Worm (Caenorhabditis elegans) whole organism, midembryonic: ENCODE results near the gene C02D5.2.
A peak's percentile ranks its signal among the peaks of the same experiment; 100 is the strongest.

Source experiments
- T22C8.4 ChIP-seq: fragments of 200-800 bp; sonication (Bioruptor generic); IDR thresholded peaks from 2 replicates; pipeline ENCODE4 v1.3.6; 2022; ENCODE audit warnings: missing genetic modification characterization, missing compliant biosample characterization
- cog-1 ChIP-seq: sonication (generic microtip); optimal IDR thresholded peaks from 2 replicates; lab custom pipeline; 2016; ENCODE audit warnings: missing genetic modification characterization, missing compliant biosample characterization
- flt-1 ChIP-seq: fragments of 200-800 bp; sonication (Bioruptor generic); IDR thresholded peaks from 2 replicates; pipeline ENCODE4 v1.3.6; 2022; ENCODE audit warnings: missing genetic modification characterization, missing compliant biosample characterization
- klf-2 ChIP-seq: fragments of 200-800 bp; sonication (Bioruptor generic); conservative IDR thresholded peaks from 2 replicates; pipeline ENCODE4 v1.3.6; 2022; ENCODE audit warnings: missing genetic modification reagents, missing genetic modification characterization, missing compliant biosample characterization
- med-1 ChIP-seq: sonication (generic microtip); optimal IDR thresholded peaks from 2 replicates; lab custom pipeline; 2017; ENCODE audit warnings: missing genetic modification characterization, mild to moderate bottlenecking, missing compliant biosample characterization, antibody characterized with exemption, missing genetic modification reagents; ENCODE audit not compliant: insufficient read depth
- ref-1 ChIP-seq: fragments of 200-800 bp; sonication (Bioruptor generic); conservative IDR thresholded peaks from 2 replicates; pipeline ENCODE4 v1.3.6; 2022; ENCODE audit warnings: missing genetic modification reagents, missing genetic modification characterization, missing compliant biosample characterization
- tab-1 ChIP-seq: fragments of 200-800 bp; sonication (Bioruptor generic); IDR thresholded peaks from 2 replicates; pipeline ENCODE4 v1.3.6; 2022; ENCODE audit warnings: missing genetic modification characterization, missing compliant biosample characterization
- ztf-23 ChIP-seq: fragments of 200-800 bp; sonication (Bioruptor generic); IDR thresholded peaks from 2 replicates; pipeline ENCODE4 v1.3.6; 2022; ENCODE audit warnings: missing genetic modification reagents, missing genetic modification characterization, missing compliant biosample characterization
- ztf-29 ChIP-seq: fragments of 200-800 bp; sonication (Bioruptor generic); IDR thresholded peaks from 2 replicates; pipeline ENCODE4 v1.3.6; 2022; ENCODE audit warnings: missing genetic modification reagents, missing genetic modification characterization, missing compliant biosample characterization

The C02D5.2 gene

DNA sequence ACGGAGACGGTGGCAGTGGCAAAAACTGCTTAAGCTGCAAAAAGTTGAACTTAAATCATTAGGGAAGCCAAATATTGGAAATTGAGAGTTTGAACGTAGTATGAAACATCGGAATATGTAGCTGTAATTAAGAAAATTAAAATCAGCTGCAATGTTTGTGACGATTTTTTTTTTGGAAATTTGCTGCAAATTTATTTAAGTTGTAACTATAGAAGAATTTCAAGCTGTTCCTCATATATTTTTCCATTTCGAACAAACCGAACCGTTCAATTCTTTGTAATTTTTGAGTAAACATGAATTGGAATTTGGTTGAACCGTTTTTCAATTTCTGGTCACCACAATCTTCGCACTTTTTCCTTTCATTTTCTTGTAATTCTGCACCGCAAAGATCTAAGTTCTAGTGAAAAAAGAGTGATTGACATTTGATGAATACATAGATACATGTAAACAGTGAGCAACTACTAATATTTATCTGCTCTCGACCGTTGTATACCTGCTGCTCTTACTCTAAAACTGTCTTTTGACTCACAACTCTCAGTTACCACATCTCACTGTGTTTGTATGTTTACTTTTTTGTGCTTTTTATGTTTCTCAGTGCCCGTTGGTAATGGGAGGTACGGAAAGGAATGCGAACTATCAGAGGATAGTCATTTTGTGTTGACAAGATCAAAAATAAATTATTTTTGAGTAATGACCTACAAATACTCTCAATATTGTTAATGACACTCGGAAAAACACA lies 35.3 kb upstream of the C02D5.2 start:
- TF ChIP-seq med-1: no peak
- no peak for TF ChIP-seq klf-2
- no peak for TF ChIP-seq ref-1 (GFP tag; lab: Robert Waterston, UW)
- no peak for TF ChIP-seq flt-1 (GFP tag; lab: Robert Waterston, UW)
- no peak for TF ChIP-seq cog-1
- TF ChIP-seq tab-1 (GFP tag; lab: Robert Waterston, UW): no peak
- no peak for TF ChIP-seq T22C8.4 (GFP tag; lab: Robert Waterston, UW)

ce11 chrIII:8524773-8525172 lies 32.4 kb upstream of the C02D5.2 start, which contains the start of gene idpp-15:
TSS of gene idpp-15 (plus strand) at chrIII:8525073.
- no peak for TF ChIP-seq ztf-29 (GFP tag; lab: Robert Waterston, UW)
- TF ChIP-seq T22C8.4 (GFP tag; lab: Robert Waterston, UW): no peak
- no peak for TF ChIP-seq med-1
- TF ChIP-seq ztf-23 (GFP tag; lab: Robert Waterston, UW): no peak
- no peak for TF ChIP-seq flt-1 (GFP tag; lab: Robert Waterston, UW)
- TF ChIP-seq ref-1 (GFP tag; lab: Robert Waterston, UW): no peak
- no peak for TF ChIP-seq klf-2
- no peak for TF ChIP-seq cog-1
- no peak for TF ChIP-seq tab-1 (GFP tag; lab: Robert Waterston, UW)

- TF ChIP-seq cog-1 (no peak), ztf-23 (GFP tag; lab: Robert Waterston, UW) (no peak), ref-1 (GFP tag; lab: Robert Waterston, UW) (no peak), T22C8.4 (GFP tag; lab: Robert Waterston, UW) (no peak), tab-1 (GFP tag; lab: Robert Waterston, UW) (0 out of 2 replicates have a peak, but pooled peaks have one; percentile 46), flt-1 (GFP tag; lab: Robert Waterston, UW) (no peak), klf-2 (0 out of 2 replicates have a peak, but pooled peaks have one; percentile 48), ztf-29 (GFP tag; lab: Robert Waterston, UW) (no peak), med-1 (no peak)
These were observed 28.1 kb upstream of the C02D5.2 start for ce11 chrIII:8529002-8529401.

- TF ChIP-seq T22C8.4 (GFP tag; lab: Robert Waterston, UW) (no peak), tab-1 (GFP tag; lab: Robert Waterston, UW) (no peak), ztf-29 (GFP tag; lab: Robert Waterston, UW) (no peak), flt-1 (GFP tag; lab: Robert Waterston, UW) (no peak), ztf-23 (GFP tag; lab: Robert Waterston, UW) (no peak), med-1 (no peak), ref-1 (GFP tag; lab: Robert Waterston, UW) (no peak), klf-2 (no peak), cog-1 (no peak)
These were observed 27.4 kb upstream of the C02D5.2 start, which contains the start of gene ZC21.10 for ce11 chrIII:8529772-8530171. TSS of gene ZC21.10 (plus strand) at chrIII:8530072.

DNA sequence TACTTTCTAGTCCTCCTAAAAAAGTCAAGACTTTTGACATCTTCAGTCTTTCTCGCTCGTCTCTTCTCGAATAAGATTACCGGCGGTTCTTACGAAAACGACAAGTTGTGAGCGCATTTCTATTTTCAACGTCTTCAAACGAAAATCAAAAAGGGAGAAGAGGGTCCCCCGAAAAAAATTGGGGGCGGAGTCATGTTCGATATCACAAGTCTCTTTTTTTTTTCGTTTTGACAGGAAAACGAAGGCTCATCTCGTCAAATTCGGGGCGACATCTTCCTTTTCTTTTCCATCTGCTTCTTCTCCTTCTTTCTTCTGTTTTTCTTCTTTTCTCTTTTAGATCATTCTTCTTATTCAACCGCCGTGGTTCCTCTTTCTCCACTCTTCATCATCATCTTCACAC lies 23.2 kb upstream of the C02D5.2 start:
- TF ChIP-seq ztf-29 (GFP tag; lab: Robert Waterston, UW) (no peak), T22C8.4 (GFP tag; lab: Robert Waterston, UW) (no peak), ref-1 (GFP tag; lab: Robert Waterston, UW) (no peak), flt-1 (GFP tag; lab: Robert Waterston, UW) (no peak), tab-1 (GFP tag; lab: Robert Waterston, UW) (no peak), ztf-23 (GFP tag; lab: Robert Waterston, UW) (no peak), klf-2 (no peak), cog-1 (no peak), med-1 (no peak)

- TF ChIP-seq klf-2 (no peak), ztf-29 (GFP tag; lab: Robert Waterston, UW) (no peak), med-1 (no peak), ztf-23 (GFP tag; lab: Robert Waterston, UW) (no peak), T22C8.4 (GFP tag; lab: Robert Waterston, UW) (no peak), flt-1 (GFP tag; lab: Robert Waterston, UW) (no peak), ref-1 (GFP tag; lab: Robert Waterston, UW) (no peak), cog-1 (no peak), tab-1 (GFP tag; lab: Robert Waterston, UW) (no peak)
These were observed 22.4 kb upstream of the C02D5.2 start, which contains the start of gene trp-1 for ce11 chrIII:8534647-8535181. TSS of gene trp-1 (plus strand) at chrIII:8535131.

ce11 chrIII:8535445-8535844 lies 21.7 kb upstream of the C02D5.2 start:
- TF ChIP-seq cog-1 (no peak), flt-1 (GFP tag; lab: Robert Waterston, UW) (no peak), ref-1 (GFP tag; lab: Robert Waterston, UW) (no peak), ztf-23 (GFP tag; lab: Robert Waterston, UW) (no peak), ztf-29 (GFP tag; lab: Robert Waterston, UW) (no peak), med-1 (no peak), klf-2 (no peak)

- TF ChIP-seq ztf-29 (GFP tag; lab: Robert Waterston, UW) (no peak), tab-1 (GFP tag; lab: Robert Waterston, UW) (no peak), med-1 (no peak), cog-1 (no peak), ztf-23 (GFP tag; lab: Robert Waterston, UW) (no peak), flt-1 (GFP tag; lab: Robert Waterston, UW) (no peak), klf-2 (no peak), T22C8.4 (GFP tag; lab: Robert Waterston, UW) (no peak)
These were observed 11.6 kb upstream of the C02D5.2 start, which contains the start of gene ZC21.6 for ce11 chrIII:8545515-8545914. TSS of gene ZC21.6 (minus strand) at chrIII:8545615.

DNA sequence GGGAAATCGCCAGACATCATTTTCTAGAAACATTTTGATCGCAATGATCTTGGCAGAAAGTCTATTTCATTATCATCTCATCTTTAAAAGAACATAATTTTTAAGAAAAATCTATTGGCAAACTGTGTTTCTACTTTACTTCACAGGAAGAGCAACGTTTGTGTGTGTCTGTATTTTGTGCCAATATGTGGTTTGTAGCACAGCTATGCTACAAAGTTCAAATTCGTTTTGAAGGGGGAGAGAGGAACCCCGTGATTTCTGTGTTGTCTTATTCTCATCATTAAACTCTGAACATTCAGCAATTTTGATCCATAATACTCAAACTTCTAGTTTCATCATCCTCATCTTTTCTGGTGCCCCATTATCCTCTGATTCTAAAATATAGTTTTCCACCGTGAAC lies 5.4 kb upstream of the C02D5.2 start:
- TF ChIP-seq ztf-23 (GFP tag; lab: Robert Waterston, UW): no peak
- no peak for TF ChIP-seq flt-1 (GFP tag; lab: Robert Waterston, UW)
- TF ChIP-seq ref-1 (GFP tag; lab: Robert Waterston, UW): no peak
- no peak for TF ChIP-seq cog-1
- TF ChIP-seq med-1: no peak
- no peak for TF ChIP-seq tab-1 (GFP tag; lab: Robert Waterston, UW)
- no peak for TF ChIP-seq T22C8.4 (GFP tag; lab: Robert Waterston, UW)
- no peak for TF ChIP-seq klf-2
- TF ChIP-seq ztf-29 (GFP tag; lab: Robert Waterston, UW): no peak
